Fruit fly (Drosophila melanogaster): ENCODE data around the gene CG33333.

Gene CG33333

dm6 chr3R:17371094-17371493 lies 46.2 kb upstream of the CG33333 start (continued):
- TF ChIP-seq CG12769 (tag; optimal IDR thresholded peaks at IDR 0.05) (peak; percentile 64), vvl (GFP tag; IDR thresholded peaks at IDR 0.05) (peak; percentile 58; the same call in 1 of the 2 replicates), Med (GFP tag) (peak; percentile 82), CG6654 (GFP tag; optimal IDR thresholded peaks at IDR 0.05) (no peak), stc (GFP tag; IDR thresholded peaks at IDR 0.05) (peak; percentile 25; the same call in 1 of the 2 replicates), CG32772 (GFP tag; IDR thresholded peaks at IDR 0.05) (peak; percentile 17; the same call in 1 of the 2 replicates), ham (GFP tag; IDR thresholded peaks at IDR 0.05) (no peak), CG18599 (GFP tag; optimal IDR thresholded peaks at IDR 0.05) (peak; percentile 78), CG15269 (tag; optimal IDR thresholded peaks at IDR 0.05) (peak; percentile 14), CG11504 (tag; optimal IDR thresholded peaks at IDR 0.05) (peak; percentile 49), CG12659 (GFP tag; optimal IDR thresholded peaks at IDR 0.05) (peak; percentile 18), CG15514 (GFP tag; optimal IDR thresholded peaks at IDR 0.05) (peak; percentile 14), Dbx (GFP tag; IDR thresholded peaks at IDR 0.05) (peak; percentile 49; the same call in 1 of the 3 replicates), lilli (GFP tag; optimal IDR thresholded peaks at IDR 0.05) (peak; percentile 2), CG13296 (GFP tag; optimal IDR thresholded peaks at IDR 0.05) (peak; percentile 13), CG14441 (GFP tag; IDR thresholded peaks at IDR 0.05) (0 out of 2 replicates have a peak, but pooled peaks have one; percentile 13), Rx (GFP tag; IDR thresholded peaks at IDR 0.05) (0 out of 2 replicates have a peak, but pooled peaks have one; percentile 14), pan (optimal IDR thresholded peaks at IDR 0.05) (no peak), pan (GFP tag; optimal IDR thresholded peaks at IDR 0.05 in 1 of 2, IDR thresholded peaks at IDR 0.05 in 1 of 2) (peak in 1 of 2 experiments; percentile 46), Ptx1 (GFP tag; IDR thresholded peaks at IDR 0.05) (peak; percentile 51), Jarid2 (GFP tag; optimal IDR thresholded peaks at IDR 0.05) (no peak), zfh2 (GFP tag; optimal IDR thresholded peaks at IDR 0.05) (peak; percentile 3), wor (GFP tag; IDR thresholded peaks at IDR 0.05) (0 out of 2 replicates have a peak, but pooled peaks have one; percentile 18), ATbp (GFP tag; optimal IDR thresholded peaks at IDR 0.05) (peak; percentile 7), gsb-n (tag; optimal IDR thresholded peaks at IDR 0.05) (no peak), Chrac-16 (GFP tag; optimal IDR thresholded peaks at IDR 0.05) (no peak), pb (GFP tag; optimal IDR thresholded peaks at IDR 0.05) (no peak), bcd (GFP tag; optimal IDR thresholded peaks at IDR 0.05) (peak; percentile 16), fd96Cb (tag; optimal IDR thresholded peaks at IDR 0.05) (peak; percentile 8), hkb (optimal IDR thresholded peaks at IDR 0.05) (no peak), hkb (GFP tag; IDR thresholded peaks at IDR 0.05) (no peak)

- no peak for TF ChIP-seq Jarid2 (GFP tag; optimal IDR thresholded peaks at IDR 0.05)
- TF ChIP-seq jing (GFP tag; optimal IDR thresholded peaks at IDR 0.05): no peak
- no peak for TF ChIP-seq CG8281 (tag; optimal IDR thresholded peaks at IDR 0.05)
- TF ChIP-seq Pdp1 (GFP tag; optimal IDR thresholded peaks at IDR 0.05): peak in 1 of 2 experiments; percentile 43
- no peak for TF ChIP-seq org-1 (GFP tag; optimal IDR thresholded peaks at IDR 0.05)
- TF ChIP-seq abd-A (tag; optimal IDR thresholded peaks at IDR 0.05): peak; percentile 50
- peak; percentile 92 for TF ChIP-seq chinmo (GFP tag; IDR thresholded peaks at IDR 0.05; ENCODE audit: partially characterized antibody)
- no peak for TF ChIP-seq mam (GFP tag; optimal IDR thresholded peaks at IDR 0.05)
- no peak for TF ChIP-seq zen (tag; optimal IDR thresholded peaks at IDR 0.05)
- TF ChIP-seq en (GFP tag; optimal IDR thresholded peaks at IDR 0.05): no peak
- no peak for TF ChIP-seq nom (GFP tag; optimal IDR thresholded peaks at IDR 0.05)
- TF ChIP-seq pzg (GFP tag; optimal IDR thresholded peaks at IDR 0.05): no peak
- no peak for TF ChIP-seq kay (GFP tag; optimal IDR thresholded peaks at IDR 0.05)
- no peak for TF ChIP-seq jigr1 (GFP tag; IDR thresholded peaks at IDR 0.05)
- TF ChIP-seq HLH4C (GFP tag; IDR thresholded peaks at IDR 0.05; ENCODE audit: partially characterized antibody): no peak
- no peak for TF ChIP-seq dmrt99B (tag; optimal IDR thresholded peaks at IDR 0.05)
- peak; percentile 64 to 75 for TF ChIP-seq Trl (optimal IDR thresholded peaks at IDR 0.05)
- no peak for TF ChIP-seq Trl (GFP tag; optimal IDR thresholded peaks at IDR 0.05)
- TF ChIP-seq sr (GFP tag; IDR thresholded peaks at IDR 0.05): 0 out of 3 replicates have a peak, but pooled peaks have one; percentile 25
- TF ChIP-seq CG3995 (GFP tag; optimal IDR thresholded peaks at IDR 0.05): no peak
- TF ChIP-seq cad (GFP tag; optimal IDR thresholded peaks at IDR 0.05): no peak
- no peak for TF ChIP-seq Myb (GFP tag; optimal IDR thresholded peaks at IDR 0.05)
Measured at dm6 chr3R:17377503-17377902, 39.8 kb upstream of the CG33333 start.

Data from whole organism, embryonic.